Fruit fly (Drosophila melanogaster) whole organism, pupa: ENCODE measurements around the gene CG33290.

Source experiments
- CG10348 ChIP-seq: fragments of 200-800 bp; sonication (Bioruptor generic); IDR thresholded peaks from 2 replicates; pipeline ENCODE4 v1.3.6; 2022; ENCODE audit warnings: missing biosample characterization, missing genetic modification characterization
- CG12605 ChIP-seq: fragments of 200-800 bp; sonication (Bioruptor generic); IDR thresholded peaks from 2 replicates; pipeline ENCODE4 v1.3.6; 2022; ENCODE audit warnings: missing biosample characterization, missing genetic modification characterization
- CG13204 ChIP-seq: fragments of 200-800 bp; sonication (Bioruptor generic); optimal IDR thresholded peaks from 2 replicates; lab custom pipeline; 2018; ENCODE audit warnings: missing biosample characterization, mild to moderate bottlenecking, missing genetic modification characterization, moderate library complexity
- CG17806 ChIP-seq: fragments of 200-800 bp; sonication (Bioruptor generic); optimal IDR thresholded peaks from 2 replicates; lab custom pipeline; 2018; ENCODE audit warnings: missing biosample characterization, mild to moderate bottlenecking, missing genetic modification characterization, moderate library complexity
- CG9948 ChIP-seq: fragments of 200-800 bp; sonication (Bioruptor generic); optimal IDR thresholded peaks from 2 replicates; lab custom pipeline; 2018; ENCODE audit warnings: missing biosample characterization, mild to moderate bottlenecking, missing genetic modification characterization, moderate library complexity
- D1 ChIP-seq: fragments of 200-800 bp; sonication (Bioruptor generic); optimal IDR thresholded peaks from 2 replicates; lab custom pipeline; 2018; ENCODE audit warnings: missing biosample characterization, mild to moderate bottlenecking, missing genetic modification characterization, moderate library complexity
- EcR ChIP-seq: fragments of 200-800 bp; sonication (Bioruptor generic); optimal IDR thresholded peaks from 3 replicates; lab custom pipeline; 2019; ENCODE audit warnings: missing biosample characterization, missing genetic modification characterization, mild to moderate bottlenecking, moderate library complexity, missing genetic modification reagents
- Pif1A ChIP-seq: fragments of 200-800 bp; sonication (Bioruptor generic); optimal IDR thresholded peaks from 3 replicates; lab custom pipeline; 2016; ENCODE audit warnings: missing biosample characterization, missing genetic modification characterization
- Pif1B ChIP-seq: fragments of 200-800 bp; sonication (Bioruptor generic); optimal IDR thresholded peaks from 3 replicates; lab custom pipeline; 2016; ENCODE audit warnings: missing biosample characterization, missing genetic modification characterization
- Snoo ChIP-seq: fragments of 200-800 bp; sonication (Bioruptor generic); optimal IDR thresholded peaks from 3 replicates; lab custom pipeline; 2017; ENCODE audit warnings: missing biosample characterization, mild to moderate bottlenecking, missing genetic modification characterization, inconsistent platforms
- fd96Ca ChIP-seq: fragments of 200-800 bp; sonication (Bioruptor generic); IDR thresholded peaks from 3 replicates; pipeline ENCODE4 v1.3.6; 2022; ENCODE audit warnings: missing biosample characterization, missing genetic modification characterization
- gl ChIP-seq: fragments of 200-800 bp; sonication (Bioruptor generic); optimal IDR thresholded peaks from 2 replicates; lab custom pipeline; 2018; ENCODE audit warnings: missing biosample characterization, mild to moderate bottlenecking, missing genetic modification characterization
- rn ChIP-seq: fragments of 200-800 bp; sonication (Bioruptor generic); IDR thresholded peaks from 2 replicates; pipeline ENCODE4 v1.3.6; 2022; ENCODE audit warnings: missing biosample characterization, missing genetic modification characterization

DNA sequence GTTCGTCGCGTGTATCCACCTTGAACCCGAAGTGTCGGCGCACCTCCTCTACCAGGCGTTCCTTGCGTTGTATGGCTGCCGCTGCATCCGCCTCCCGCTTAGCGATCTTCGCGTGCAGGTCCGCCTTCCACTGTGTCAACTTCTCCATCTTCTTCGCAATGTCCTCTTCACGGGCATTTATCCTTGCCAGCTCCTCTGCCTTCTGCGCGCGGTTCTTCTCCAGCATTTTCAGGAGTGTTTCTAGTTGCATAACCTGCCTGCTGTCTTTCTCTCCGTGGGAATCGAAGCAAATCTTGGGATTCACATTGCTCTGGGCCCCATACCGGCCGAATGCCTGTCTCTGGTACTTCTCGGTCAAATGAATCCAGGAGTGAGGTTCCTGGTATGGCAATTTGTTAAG, 26.1 kb downstream of the CG33290 start:
- TF ChIP-seq Pif1A (no peak), D1 (tag; lab: Kevin White, UChicago) (no peak), fd96Ca (GFP tag; lab: Robert Waterston, UW) (no peak), CG10348 (no peak), CG17806 (tag; lab: Kevin White, UChicago) (no peak), gl (tag; lab: Kevin White, UChicago) (no peak), CG9948 (tag; lab: Kevin White, UChicago) (no peak), Snoo (no peak), rn (no peak), CG13204 (no peak), Pif1B (GFP tag; lab: Kevin White, UChicago) (no peak), CG12605 (GFP tag; lab: Robert Waterston, UW) (no peak), EcR (GFP tag; lab: Kevin White, UChicago) (no peak)
